Worm (Caenorhabditis elegans) whole organism, L4 larva: Measurements from ENCODE around the gene col-157.
A peak's percentile ranks its signal among the peaks of the same experiment; 100 is the strongest.

Experiments used
- D1046.2 ChIP-seq: fragments of 200-800 bp; sonication (Bioruptor generic); IDR thresholded peaks from 2 replicates; pipeline ENCODE4 v1.3.6; 2022; ENCODE audit warnings: missing genetic modification characterization, missing compliant biosample characterization
- R02D3.7 ChIP-seq: fragments of 150-350 bp; sonication (generic microtip); optimal IDR thresholded peaks from 3 replicates; lab custom pipeline; 2014; ENCODE audit warnings: missing biosample characterization, missing genetic modification characterization
- T20F7.1 ChIP-seq: fragments of 200-800 bp; sonication (Bioruptor generic); optimal IDR thresholded peaks from 2 replicates; lab custom pipeline; 2018; ENCODE audit warnings: mild to moderate bottlenecking, missing genetic modification characterization, missing compliant biosample characterization
- ZK337.2 ChIP-seq: fragments of 200-800 bp; sonication (Bioruptor generic); IDR thresholded peaks from 2 replicates; pipeline ENCODE4 v1.3.6; 2022; ENCODE audit warnings: missing genetic modification reagents, missing genetic modification characterization, missing compliant biosample characterization
- ama-1 ChIP-seq: fragments of 150-350 bp; optimal IDR thresholded peaks from 2 replicates; lab custom pipeline; 2014; ENCODE audit warnings: inconsistent platforms, mixed read lengths
- ceh-20 ChIP-seq: fragments of 200-800 bp; sonication (Bioruptor generic); IDR thresholded peaks from 2 replicates; pipeline ENCODE4 v1.3.6; 2022; ENCODE audit warnings: missing genetic modification reagents, missing genetic modification characterization, missing compliant biosample characterization
- ceh-28 ChIP-seq: fragments of 150-350 bp; optimal IDR thresholded peaks from 2 replicates; lab custom pipeline; 2014; ENCODE audit warnings: missing biosample characterization, missing genetic modification reagents, missing genetic modification characterization
- ceh-62 ChIP-seq: sonication (generic microtip); optimal IDR thresholded peaks from 2 replicates; lab custom pipeline; 2017; ENCODE audit warnings: missing biosample characterization, missing genetic modification characterization
- ceh-82 ChIP-seq: sonication (generic microtip); optimal IDR thresholded peaks from 2 replicates; lab custom pipeline; 2017; ENCODE audit warnings: missing biosample characterization, missing genetic modification characterization
- daf-16 ChIP-seq, 3 experiments: sonication (generic microtip); optimal IDR thresholded peaks; 2 replicates each; lab custom pipeline; 2016 to 2017; ENCODE audit warnings: missing genetic modification characterization in 3 of 3, missing genetic modification reagents in 3 of 3, mild to moderate bottlenecking in 2 of 3, missing compliant biosample characterization in 2 of 3, missing biosample characterization in 1 of 3, moderate library complexity in 1 of 3
- daf-8 ChIP-seq: fragments of 200-800 bp; sonication (Bioruptor generic); IDR thresholded peaks from 2 replicates; pipeline ENCODE4 v1.3.6; 2022; ENCODE audit warnings: missing genetic modification characterization, missing compliant biosample characterization
- dmd-6 ChIP-seq: fragments of 200-800 bp; sonication (Bioruptor generic); IDR thresholded peaks from 2 replicates; pipeline ENCODE4 v1.3.6; 2022; ENCODE audit warnings: missing genetic modification reagents, missing genetic modification characterization, missing compliant biosample characterization
- dve-1 ChIP-seq: sonication (generic microtip); optimal IDR thresholded peaks from 2 replicates; lab custom pipeline; 2017; ENCODE audit warnings: antibody characterized with exemption, mild to moderate bottlenecking, missing genetic modification characterization, missing compliant biosample characterization; ENCODE audit not compliant: insufficient read depth
- hlh-11 ChIP-seq: fragments of 200-800 bp; sonication (Bioruptor generic); optimal IDR thresholded peaks from 2 replicates; lab custom pipeline; 2018; ENCODE audit warnings: mild to moderate bottlenecking, missing genetic modification characterization, missing compliant biosample characterization
- lin-1 ChIP-seq: fragments of 200-800 bp; sonication (Bioruptor generic); IDR thresholded peaks from 2 replicates; pipeline ENCODE4 v1.3.6; 2022; ENCODE audit warnings: missing genetic modification reagents, missing genetic modification characterization, missing compliant biosample characterization
- lin-39 ChIP-seq: fragments of 150-350 bp; optimal IDR thresholded peaks from 2 replicates; lab custom pipeline; 2014; ENCODE audit warnings: missing biosample characterization, missing genetic modification reagents, missing genetic modification characterization
- mdt-29 ChIP-seq: fragments of 200-800 bp; sonication (Bioruptor generic); IDR thresholded peaks from 2 replicates; pipeline ENCODE4 v1.3.6; 2022; ENCODE audit warnings: missing genetic modification reagents, missing genetic modification characterization, missing compliant biosample characterization
- mxl-2 ChIP-seq: fragments of 200-800 bp; sonication (Bioruptor generic); conservative IDR thresholded peaks from 2 replicates; pipeline ENCODE4 v1.3.6; 2022; ENCODE audit warnings: missing genetic modification reagents, missing genetic modification characterization, missing compliant biosample characterization
- mxl-3 ChIP-seq: fragments of 200-800 bp; sonication (Bioruptor generic); optimal IDR thresholded peaks from 2 replicates; lab custom pipeline; 2018; ENCODE audit warnings: mild to moderate bottlenecking, missing genetic modification characterization, missing compliant biosample characterization
- nhr-11 ChIP-seq: fragments of 150-350 bp; optimal IDR thresholded peaks from 2 replicates; lab custom pipeline; 2014; ENCODE audit warnings: missing biosample characterization, missing genetic modification characterization
- nhr-237 ChIP-seq: sonication (generic microtip); optimal IDR thresholded peaks from 2 replicates; lab custom pipeline; 2017; ENCODE audit warnings: missing biosample characterization, missing genetic modification characterization
- nhr-28 ChIP-seq: fragments of 150-350 bp; optimal IDR thresholded peaks from 2 replicates; lab custom pipeline; 2014; ENCODE audit warnings: missing biosample characterization, missing genetic modification characterization
- nhr-6 ChIP-seq: fragments of 150-350 bp; optimal IDR thresholded peaks from 2 replicates; lab custom pipeline; 2014; ENCODE audit warnings: missing biosample characterization, missing genetic modification characterization
- php-3 ChIP-seq: fragments of 200-800 bp; sonication (Bioruptor generic); IDR thresholded peaks from 2 replicates; pipeline ENCODE4 v1.3.6; 2022; ENCODE audit warnings: missing genetic modification reagents, missing genetic modification characterization, missing compliant biosample characterization
- pqm-1 ChIP-seq: sonication (generic microtip); optimal IDR thresholded peaks from 2 replicates; lab custom pipeline; 2017; ENCODE audit warnings: missing biosample characterization, missing genetic modification characterization
- sdz-12 ChIP-seq: fragments of 200-800 bp; sonication (Bioruptor generic); optimal IDR thresholded peaks from 2 replicates; lab custom pipeline; 2018; ENCODE audit warnings: mild to moderate bottlenecking, missing genetic modification characterization, missing compliant biosample characterization
- skn-1 ChIP-seq: fragments of 150-350 bp; optimal IDR thresholded peaks from 2 replicates; lab custom pipeline; 2014; ENCODE audit warnings: missing biosample characterization, missing genetic modification characterization
- snpc-4 ChIP-seq: fragments of 150-350 bp; optimal IDR thresholded peaks from 2 replicates; lab custom pipeline; 2014; ENCODE audit warnings: missing biosample characterization, missing genetic modification characterization
- unc-130 ChIP-seq: sonication (generic microtip); optimal IDR thresholded peaks from 2 replicates; lab custom pipeline; 2016; ENCODE audit warnings: missing genetic modification reagents, missing genetic modification characterization, missing compliant biosample characterization
- unc-39 ChIP-seq: sonication (generic microtip); optimal IDR thresholded peaks from 2 replicates; lab custom pipeline; 2017; ENCODE audit warnings: missing biosample characterization, missing genetic modification characterization
- unc-62 ChIP-seq, 3 experiments: fragments of 150-350 bp in 1 of 3; sonication (generic microtip); optimal IDR thresholded peaks in 2 of 3; peaks in 1 of 3; 1 replicate in 1 of 3; 2 replicates in 2 of 3; lab custom pipeline; 2014 to 2017; ENCODE audit warnings: missing biosample characterization in 3 of 3, missing genetic modification characterization in 3 of 3, missing genetic modification reagents in 3 of 3, missing genotype in 1 of 3
- zip-11 ChIP-seq: fragments of 200-800 bp; sonication (Bioruptor generic); IDR thresholded peaks from 2 replicates; pipeline ENCODE4 v1.3.6; 2022; ENCODE audit warnings: missing genetic modification characterization, missing compliant biosample characterization

col-157 gene

DNA sequence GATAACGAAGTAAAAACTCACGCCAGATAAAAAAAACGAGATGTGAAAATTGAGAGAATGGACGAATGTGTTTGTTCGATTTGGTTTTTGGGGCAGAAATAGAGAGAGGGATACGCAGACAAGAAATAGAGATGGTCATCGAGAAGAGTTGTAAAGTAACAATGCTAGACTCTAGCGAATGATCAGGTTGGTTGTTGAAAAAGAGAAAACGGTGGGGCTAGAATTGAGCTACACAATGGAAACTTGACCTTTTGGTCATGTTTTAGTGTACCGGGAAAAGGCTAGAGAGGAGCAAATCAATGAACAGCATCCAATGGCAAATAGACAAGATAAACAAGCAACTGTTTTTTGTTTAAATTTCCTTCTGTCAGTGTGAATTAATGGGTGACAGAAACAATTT is 6.5 kb downstream of the col-157 start, which contains the start of gene dhs-19:
dhs-19 (minus strand) TSS at position 101 of the 400 bp plus-strand sequence.
- peak in 1 of 2 experiments; percentile 81 for TF ChIP-seq unc-62 (GFP tag; optimal IDR thresholded peaks at IDR 0.05 in 1 of 2; lab: Kevin White, UChicago)
- no peak for TF ChIP-seq unc-62 (tag; optimal IDR thresholded peaks at IDR 0.05; lab: Kevin White, UChicago)
- no peak for TF ChIP-seq zip-11

DNA sequence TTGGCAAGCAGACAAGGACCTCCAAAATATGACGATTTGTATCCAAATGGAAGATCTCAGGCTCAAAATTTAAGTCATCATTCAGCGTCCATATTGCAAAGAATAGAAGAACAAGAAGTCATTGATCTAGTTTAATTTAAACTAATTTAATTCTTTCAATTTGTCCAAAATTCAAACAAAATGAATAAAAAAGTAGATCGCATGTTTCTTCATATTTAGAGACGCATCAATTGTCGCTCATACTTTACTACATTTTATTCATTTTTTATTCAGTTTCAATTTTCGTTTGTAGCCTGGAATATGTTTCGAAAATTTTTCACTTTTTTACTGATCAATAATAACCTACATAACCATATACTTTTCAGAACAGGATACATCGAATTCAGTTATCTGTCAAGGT is 8.6 kb downstream of the col-157 start, which contains the start of gene T11F9.21:
T11F9.21 (plus strand) TSS at position 301 of the 400 bp plus-strand sequence.
- TF ChIP-seq daf-16 (GFP tag; optimal IDR thresholded peaks at IDR 0.05; lab: Kevin White, UChicago) (no peak), daf-16 (tag; optimal IDR thresholded peaks at IDR 0.05; lab: Kevin White, UChicago) (no peak), sdz-12 (GFP tag; lab: Kevin White, UChicago) (no peak), unc-39 (tag; lab: Kevin White, UChicago) (no peak), snpc-4 (tag; lab: Kevin White, UChicago) (no peak), D1046.2 (GFP tag; lab: Robert Waterston, UW) (no peak), unc-130 (GFP tag; lab: Kevin White, UChicago) (no peak), nhr-11 (tag; lab: Kevin White, UChicago) (no peak)

DNA sequence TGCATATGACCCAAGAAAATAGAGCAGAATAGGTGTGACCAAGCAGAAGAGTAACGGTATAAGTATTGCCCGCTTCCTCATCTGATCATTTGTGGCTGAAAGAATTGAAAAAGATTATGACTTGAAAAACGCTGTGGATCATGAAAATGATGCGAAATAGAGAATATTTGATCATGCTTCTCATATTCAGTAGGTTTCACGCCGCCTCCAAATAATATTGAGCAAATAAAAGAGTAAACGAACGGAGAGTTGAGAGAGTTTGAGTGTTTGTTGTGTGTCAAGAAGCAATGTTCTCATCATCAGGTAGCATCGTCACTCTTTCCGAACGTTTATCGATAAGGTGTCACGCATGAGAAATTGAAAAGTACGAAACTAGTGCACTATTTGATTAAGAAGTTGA is 12.4 kb downstream of the col-157 start, which contains the start of gene htrl-1:
htrl-1 (minus strand) TSS at position 101 of the 400 bp plus-strand sequence.
- TF ChIP-seq ceh-82 (tag; lab: Kevin White, UChicago) (no peak), nhr-11 (tag; lab: Kevin White, UChicago) (no peak), nhr-237 (no peak)

DNA sequence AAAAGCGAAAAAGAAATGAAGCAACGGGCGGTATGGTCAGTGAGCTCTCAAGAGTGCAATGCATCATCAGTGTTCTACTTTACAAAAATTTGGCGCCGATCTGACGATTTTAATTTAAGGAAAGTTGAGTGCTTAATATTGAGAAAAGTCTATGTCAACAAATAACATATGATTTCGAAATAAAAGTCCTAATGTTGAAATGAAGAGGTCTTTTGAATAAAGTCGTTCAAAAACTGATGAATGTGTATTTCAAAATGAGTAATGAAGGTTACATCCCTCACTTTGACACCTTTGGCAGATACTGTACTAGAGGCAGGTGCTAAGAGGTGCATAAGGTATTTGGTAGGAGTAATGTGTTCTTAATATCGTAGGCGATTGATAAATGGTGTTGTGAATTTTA is 13.6 kb downstream of the col-157 start:
- no peak for TF ChIP-seq daf-8
- TF ChIP-seq unc-62 (GFP tag; optimal IDR thresholded peaks at IDR 0.05 in 1 of 2; lab: Kevin White, UChicago), result peak in 1 of 2 experiments; percentile 92
- no peak for TF ChIP-seq unc-62 (tag; optimal IDR thresholded peaks at IDR 0.05; lab: Kevin White, UChicago)

DNA sequence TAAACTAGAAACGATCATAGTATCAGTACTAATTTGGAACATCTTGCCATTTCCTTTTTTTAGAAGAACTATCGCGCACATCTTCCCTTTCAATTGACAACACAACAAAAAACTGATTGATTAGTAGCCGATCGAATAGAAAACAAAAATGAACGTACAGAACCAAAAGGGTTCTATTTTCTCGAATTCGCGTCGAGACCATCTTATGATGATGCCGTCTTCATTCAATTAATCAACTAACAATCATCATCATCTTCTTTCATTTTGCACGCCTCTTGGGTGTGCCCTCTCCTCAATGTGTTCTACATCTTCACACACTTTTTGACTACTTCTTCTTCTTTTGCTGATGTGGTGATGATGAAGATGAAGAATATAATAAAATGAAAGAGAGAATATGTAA is 15.9 kb downstream of the col-157 start:
- TF ChIP-seq mxl-3 (GFP tag; lab: Kevin White, UChicago) (peak; percentile 9), T20F7.1 (GFP tag; lab: Kevin White, UChicago) (no peak), skn-1 (no peak), ama-1 (lab: Kevin White, UChicago) (no peak), lin-1 (GFP tag; lab: Robert Waterston, UW) (no peak), R02D3.7 (tag; lab: Kevin White, UChicago) (no peak), ceh-28 (tag; lab: Kevin White, UChicago) (no peak), nhr-28 (peak; percentile 22), unc-62 (GFP tag; optimal IDR thresholded peaks at IDR 0.05 in 1 of 2; lab: Kevin White, UChicago) (peak in 1 of 2 experiments; percentile 92), unc-62 (tag; optimal IDR thresholded peaks at IDR 0.05; lab: Kevin White, UChicago) (no peak)

DNA sequence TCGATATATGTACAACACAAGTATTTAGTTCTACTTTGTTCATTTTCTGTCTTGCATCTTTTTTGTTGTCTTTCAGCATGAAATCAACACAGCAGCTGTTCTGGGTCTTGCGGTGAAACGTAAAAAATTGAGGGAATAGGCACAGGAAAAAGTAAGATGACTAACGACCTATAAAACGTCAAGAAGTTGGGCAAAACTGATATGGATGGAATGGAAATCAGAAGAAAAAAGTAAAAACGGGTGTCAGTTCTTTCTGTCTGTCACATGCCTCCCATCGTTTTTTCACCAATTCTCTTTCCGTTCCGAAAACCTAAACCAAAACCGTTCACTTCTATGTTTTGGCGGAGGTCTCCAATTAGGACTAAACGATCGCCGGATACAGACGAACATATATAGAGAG is 17.1 kb downstream of the col-157 start:
- TF ChIP-seq mxl-2 (no peak), nhr-6 (tag; lab: Kevin White, UChicago) (no peak), ZK337.2 (GFP tag; lab: Robert Waterston, UW) (no peak), D1046.2 (GFP tag; lab: Robert Waterston, UW) (no peak), sdz-12 (GFP tag; lab: Kevin White, UChicago) (no peak), hlh-11 (tag; lab: Kevin White, UChicago) (peak; percentile 52), ceh-20 (GFP tag; lab: Robert Waterston, UW) (no peak), php-3 (GFP tag; lab: Robert Waterston, UW) (no peak), pqm-1 (no peak), nhr-28 (peak; percentile 44), dmd-6 (peak; percentile 30), ceh-62 (tag; lab: Kevin White, UChicago) (no peak), lin-39 (tag; lab: Kevin White, UChicago) (no peak), mdt-29 (GFP tag; lab: Robert Waterston, UW) (no peak), dve-1 (tag; lab: Kevin White, UChicago) (peak; percentile 18)
